Worm (Caenorhabditis elegans): ENCODE data around the gene T18D3.6.

Gene T18D3.6

DNA sequence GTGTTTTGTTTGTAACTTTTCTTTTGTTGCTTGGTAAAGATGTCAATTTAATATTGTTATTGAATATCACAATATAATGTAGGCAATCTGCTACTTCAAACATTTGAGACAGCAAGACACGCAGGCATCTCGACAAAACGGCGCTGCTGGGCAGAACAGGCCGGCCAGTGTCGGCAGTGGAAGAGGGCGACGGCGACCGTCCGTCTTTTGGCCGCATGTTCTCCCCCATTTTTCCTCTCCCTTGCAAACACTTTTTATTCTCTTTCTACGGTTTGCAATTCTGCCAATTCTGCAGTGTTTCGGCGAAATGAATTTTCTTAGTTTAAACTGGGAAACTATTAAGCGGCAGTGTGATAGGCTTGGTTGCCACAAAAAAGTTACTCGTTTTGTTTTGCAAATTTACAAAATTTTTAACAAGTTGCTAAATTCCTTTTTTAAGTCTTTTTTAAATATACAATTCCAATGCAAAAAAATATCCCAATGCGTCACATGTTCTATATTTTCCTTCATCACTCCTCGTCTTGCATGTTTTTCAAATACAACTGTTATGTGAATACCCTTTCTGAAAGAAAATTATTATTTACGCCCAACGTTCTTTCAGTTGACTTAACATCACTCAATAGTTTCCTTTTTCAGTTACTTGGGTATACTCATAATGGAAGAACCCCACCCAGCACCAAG is at the start of gene T18D3.6:
Gene T18D3.6 (plus strand): TSS at position 631 of the 681 bp plus-strand sequence.
- TF ChIP-seq hlh-12 (tag; optimal IDR thresholded peaks at IDR 0.05) (no peak), F23B12.7 (tag; optimal IDR thresholded peaks at IDR 0.05; ENCODE audit: insufficient read depth) (no peak), fkh-3 (tag; optimal IDR thresholded peaks at IDR 0.05) (no peak), cebp-1 (GFP tag; IDR thresholded peaks at IDR 0.05) (no peak), cebp-1 (tag; optimal IDR thresholded peaks at IDR 0.05) (peak; percentile 21), lin-40 (tag; optimal IDR thresholded peaks at IDR 0.05) (no peak), F57C9.4 (tag; optimal IDR thresholded peaks at IDR 0.05) (no peak), mcd-1 (GFP tag; IDR thresholded peaks at IDR 0.05) (peak; percentile 52), ztf-18 (tag; optimal IDR thresholded peaks at IDR 0.05) (no peak), dox-1 (GFP tag; IDR thresholded peaks at IDR 0.05) (no peak), dpff-1 (tag; optimal IDR thresholded peaks at IDR 0.05) (no peak), let-607 (tag; optimal IDR thresholded peaks at IDR 0.05) (no peak), zfh-2 (GFP tag; conservative IDR thresholded peaks at IDR 0.05) (peak; percentile 90), mxl-1 (tag; optimal IDR thresholded peaks at IDR 0.05) (no peak), F37B4.10 (GFP tag; IDR thresholded peaks at IDR 0.05) (no peak), repo-1 (tag; optimal IDR thresholded peaks at IDR 0.05) (no peak), snpc-1.1 (tag; optimal IDR thresholded peaks at IDR 0.05; ENCODE audit: insufficient read depth) (no peak), let-526 (GFP tag; IDR thresholded peaks at IDR 0.05) (no peak), madf-10 (tag; optimal IDR thresholded peaks at IDR 0.05) (no peak), nhr-80 (tag; optimal IDR thresholded peaks at IDR 0.05) (peak; percentile 72), hmg-20 (GFP tag; IDR thresholded peaks at IDR 0.05) (no peak), ekl-4 (GFP tag; IDR thresholded peaks at IDR 0.05) (no peak), T07F8.4 (tag; optimal IDR thresholded peaks at IDR 0.05) (no peak), egl-44 (GFP tag; IDR thresholded peaks at IDR 0.05) (no peak), F49E8.2 (tag; optimal IDR thresholded peaks at IDR 0.05; ENCODE audit: insufficient read depth) (no peak), efl-1 (GFP tag; optimal IDR thresholded peaks at IDR 0.05) (no peak), B0019.2 (GFP tag; conservative IDR thresholded peaks at IDR 0.05) (no peak), ZK185.1 (tag; optimal IDR thresholded peaks at IDR 0.05; ENCODE audit: poor library complexity, severe bottlenecking) (no peak), F33H1.4 (GFP tag; IDR thresholded peaks at IDR 0.05) (no peak), ets-4 (GFP tag; optimal IDR thresholded peaks at IDR 0.05) (no peak)

DNA sequence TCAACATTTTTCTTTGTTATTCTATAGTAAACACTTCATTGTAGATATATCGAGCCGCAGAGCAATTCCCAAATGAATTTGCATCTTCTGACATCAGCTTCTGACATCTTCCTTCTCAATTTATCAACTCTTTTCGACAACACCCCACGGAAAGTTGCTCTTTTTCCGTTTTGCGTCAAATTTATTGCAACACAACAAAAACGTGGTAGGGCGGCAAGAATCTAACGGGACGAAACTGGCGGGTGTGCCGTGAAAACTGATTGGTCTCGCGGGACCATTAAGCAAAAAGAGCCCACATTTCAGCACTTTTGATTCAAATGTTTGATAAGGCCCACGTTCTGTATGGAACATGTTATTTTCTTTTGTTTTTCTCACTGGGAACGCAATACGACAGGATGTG is 45.0 kb upstream of the T18D3.6 start:
- TF ChIP-seq him-1 (tag; optimal IDR thresholded peaks at IDR 0.05), result no peak
- TF ChIP-seq zfh-2 (GFP tag; conservative IDR thresholded peaks at IDR 0.05), result no peak
- TF ChIP-seq F57C9.4 (tag; optimal IDR thresholded peaks at IDR 0.05), result no peak
- no peak for TF ChIP-seq F49E8.2 (tag; optimal IDR thresholded peaks at IDR 0.05; ENCODE audit: insufficient read depth)
- no peak for TF ChIP-seq F22D6.2 (tag; optimal IDR thresholded peaks at IDR 0.05)
- no peak for TF ChIP-seq attf-6 (GFP tag; IDR thresholded peaks at IDR 0.05)
- no peak for TF ChIP-seq ama-1 (optimal IDR thresholded peaks at IDR 0.05)
- no peak for TF ChIP-seq ama-1 (GFP tag; optimal IDR thresholded peaks at IDR 0.05)
- TF ChIP-seq nhr-120 (GFP tag; IDR thresholded peaks at IDR 0.05), result no peak
- no peak for TF ChIP-seq cebp-1 (GFP tag; IDR thresholded peaks at IDR 0.05)
- no peak for TF ChIP-seq cebp-1 (tag; optimal IDR thresholded peaks at IDR 0.05)
- no peak for TF ChIP-seq T07F8.4 (tag; optimal IDR thresholded peaks at IDR 0.05)
- no peak for TF ChIP-seq ceh-27 (GFP tag; optimal IDR thresholded peaks at IDR 0.05)
- no peak for TF ChIP-seq tbp1 (GFP tag; optimal IDR thresholded peaks at IDR 0.05)
- no peak for TF ChIP-seq Y56A3A.18 (GFP tag; IDR thresholded peaks at IDR 0.05)
- no peak for TF ChIP-seq repo-1 (tag; optimal IDR thresholded peaks at IDR 0.05)
- TF ChIP-seq dpff-1 (tag; optimal IDR thresholded peaks at IDR 0.05), result no peak
- no peak for TF ChIP-seq rcor-1 (GFP tag; IDR thresholded peaks at IDR 0.05)

Measured in whole organism, young adult.